Fruit fly (Drosophila melanogaster) whole organism, embryonic: ENCODE measurements around the gene dod.

Experiments used
- BEAF-32 ChIP-seq: fragments of 200-800 bp; sonication (Bioruptor generic); optimal IDR thresholded peaks from 3 replicates; lab custom pipeline; 2017; ENCODE audit warnings: missing biosample characterization, missing genetic modification characterization, mild to moderate bottlenecking, moderate library complexity, missing genetic modification reagents
- Bteb2 ChIP-seq: fragments of 200-800 bp; sonication (Bioruptor generic); optimal IDR thresholded peaks from 2 replicates; lab custom pipeline; 2016; ENCODE audit warnings: missing biosample characterization, missing genetic modification characterization
- CG10321 ChIP-seq: fragments of 200-800 bp; sonication (Bioruptor generic); IDR thresholded peaks from 2 replicates; pipeline ENCODE4 v1.3.6; 2022; ENCODE audit warnings: missing biosample characterization, missing genetic modification characterization
- CG11085 ChIP-seq: fragments of 200-800 bp; sonication (Bioruptor generic); IDR thresholded peaks from 2 replicates; pipeline ENCODE4 v1.3.6; 2022; ENCODE audit warnings: missing biosample characterization, missing genetic modification characterization
- CG12744 ChIP-seq: fragments of 200-800 bp; sonication (Bioruptor generic); optimal IDR thresholded peaks from 2 replicates; lab custom pipeline; 2016; ENCODE audit warnings: missing biosample characterization, missing genetic modification characterization
- CG16813 ChIP-seq: fragments of 200-800 bp; sonication (Bioruptor generic); IDR thresholded peaks from 3 replicates; pipeline ENCODE4 v1.3.6; 2022; ENCODE audit warnings: missing biosample characterization, missing genetic modification characterization; ENCODE audit not compliant: partially characterized antibody
- CG17802 ChIP-seq: fragments of 200-800 bp; sonication (Bioruptor generic); optimal IDR thresholded peaks from 2 replicates; lab custom pipeline; 2018; ENCODE audit warnings: missing biosample characterization, mild to moderate bottlenecking, missing genetic modification characterization, moderate library complexity
- CG17829 ChIP-seq: fragments of 200-800 bp; optimal IDR thresholded peaks from 2 replicates; lab custom pipeline; 2019; ENCODE audit warnings: missing biosample characterization, mild to moderate bottlenecking, missing genetic modification characterization, moderate library complexity
- CG18011 ChIP-seq: fragments of 200-800 bp; sonication (Bioruptor generic); optimal IDR thresholded peaks from 2 replicates; lab custom pipeline; 2017; ENCODE audit warnings: missing biosample characterization, missing genetic modification characterization, mild to moderate bottlenecking, moderate library complexity, missing genotype
- CG2120 ChIP-seq: fragments of 200-800 bp; sonication (Bioruptor generic); optimal IDR thresholded peaks from 3 replicates; lab custom pipeline; 2016; ENCODE audit warnings: missing biosample characterization, missing genetic modification characterization
- CG31224 ChIP-seq: fragments of 200-800 bp; sonication (Bioruptor generic); IDR thresholded peaks from 2 replicates; pipeline ENCODE4 v1.3.6; 2022; ENCODE audit warnings: missing biosample characterization, missing genetic modification characterization
- CG3281 ChIP-seq: fragments of 200-800 bp; sonication (Bioruptor generic); optimal IDR thresholded peaks from 3 replicates; lab custom pipeline; 2017; ENCODE audit warnings: missing biosample characterization, mild to moderate bottlenecking, missing genetic modification characterization
- CG33213 ChIP-seq: fragments of 200-800 bp; sonication (Bioruptor generic); optimal IDR thresholded peaks from 3 replicates; lab custom pipeline; 2016; ENCODE audit warnings: missing biosample characterization, missing genetic modification characterization
- CG33557 ChIP-seq: fragments of 200-800 bp; sonication (Bioruptor generic); optimal IDR thresholded peaks from 2 replicates; lab custom pipeline; 2019; ENCODE audit warnings: missing biosample characterization, mild to moderate bottlenecking, missing genetic modification characterization, moderate library complexity
- CG5180 ChIP-seq: fragments of 200-800 bp; sonication (Bioruptor generic); optimal IDR thresholded peaks from 3 replicates; lab custom pipeline; 2017; ENCODE audit warnings: missing biosample characterization, missing genetic modification characterization, mild to moderate bottlenecking, moderate library complexity, missing genetic modification reagents
- CG9797 ChIP-seq: fragments of 200-800 bp; sonication (Bioruptor generic); optimal IDR thresholded peaks from 3 replicates; lab custom pipeline; 2018; ENCODE audit warnings: missing biosample characterization, mild to moderate bottlenecking, missing genetic modification characterization
- CG9876 ChIP-seq: fragments of 200-800 bp; sonication (Bioruptor generic); optimal IDR thresholded peaks from 2 replicates; lab custom pipeline; 2016; ENCODE audit warnings: missing biosample characterization, missing genetic modification characterization
- Dek ChIP-seq: fragments of 200-800 bp; sonication (Bioruptor generic); optimal IDR thresholded peaks from 3 replicates; lab custom pipeline; 2019; ENCODE audit warnings: missing biosample characterization, mild to moderate bottlenecking, missing genetic modification characterization, moderate library complexity
- Ets97D ChIP-seq: fragments of 200-800 bp; sonication (Bioruptor generic); optimal IDR thresholded peaks from 3 replicates; lab custom pipeline; 2016; ENCODE audit warnings: missing biosample characterization, missing genetic modification characterization
- Gug ChIP-seq: fragments of 200-800 bp; sonication (Bioruptor generic); IDR thresholded peaks from 4 replicates; pipeline ENCODE4 v1.3.6; 2022; ENCODE audit warnings: missing biosample characterization, missing genetic modification characterization
- Hr51 ChIP-seq, 2 experiments: fragments of 200-800 bp; sonication (Bioruptor generic); optimal IDR thresholded peaks; 2 replicates in 1 of 2; 3 replicates in 1 of 2; lab custom pipeline; 2016 to 2018; ENCODE audit warnings: missing biosample characterization in 2 of 2, missing genetic modification characterization in 2 of 2, mild to moderate bottlenecking in 1 of 2, moderate library complexity in 1 of 2
- Lhr ChIP-seq: fragments of 200-800 bp; sonication (Bioruptor generic); optimal IDR thresholded peaks from 3 replicates; lab custom pipeline; 2017; ENCODE audit warnings: mild to moderate bottlenecking, missing biosample characterization, missing genetic modification reagents, missing genetic modification characterization
- MTF-1 ChIP-seq: fragments of 200-800 bp; sonication (Bioruptor generic); optimal IDR thresholded peaks from 2 replicates; lab custom pipeline; 2018; ENCODE audit warnings: missing biosample characterization, mild to moderate bottlenecking, missing genetic modification characterization, borderline replicate concordance
- Myb ChIP-seq: fragments of 200-800 bp; sonication (Bioruptor generic); optimal IDR thresholded peaks from 2 replicates; lab custom pipeline; 2016; ENCODE audit warnings: missing biosample characterization, missing genetic modification characterization
- NfI ChIP-seq: fragments of 200-800 bp; sonication (Bioruptor generic); optimal IDR thresholded peaks from 3 replicates; lab custom pipeline; 2018; ENCODE audit warnings: missing biosample characterization, mild to moderate bottlenecking, missing genetic modification characterization, moderate library complexity
- Pdp1 ChIP-seq, 2 experiments: fragments of 200-800 bp; sonication (Bioruptor generic); optimal IDR thresholded peaks; 3 replicates each; lab custom pipeline; 2016; ENCODE audit warnings: missing biosample characterization in 2 of 2, missing genetic modification characterization in 2 of 2, mild to moderate bottlenecking in 1 of 2, moderate library complexity in 1 of 2
- Sry-δ ChIP-seq: fragments of 200-800 bp; sonication (Bioruptor generic); optimal IDR thresholded peaks from 2 replicates; lab custom pipeline; 2016; ENCODE audit warnings: missing biosample characterization, missing genetic modification characterization
- az2 ChIP-seq: fragments of 200-800 bp; sonication (Bioruptor generic); optimal IDR thresholded peaks from 3 replicates; lab custom pipeline; 2016; ENCODE audit warnings: missing biosample characterization, missing genetic modification characterization
- fd102C ChIP-seq: fragments of 200-800 bp; sonication (Bioruptor generic); optimal IDR thresholded peaks from 2 replicates; lab custom pipeline; 2018; ENCODE audit warnings: missing biosample characterization, mild to moderate bottlenecking, missing genetic modification characterization, moderate library complexity
- ftz-f1 ChIP-seq: fragments of 200-800 bp; sonication (Bioruptor generic); optimal IDR thresholded peaks from 2 replicates; lab custom pipeline; 2016; ENCODE audit warnings: missing biosample characterization, missing genetic modification characterization
- gt ChIP-seq: fragments of 200-800 bp; sonication (Bioruptor generic); IDR thresholded peaks from 2 replicates; pipeline ENCODE4 v1.3.6; 2022; ENCODE audit warnings: missing biosample characterization, missing genetic modification characterization
- hbn ChIP-seq: fragments of 200-800 bp; sonication (Bioruptor generic); IDR thresholded peaks from 2 replicates; pipeline ENCODE4 v1.3.6; 2022; ENCODE audit warnings: missing biosample characterization, missing genetic modification characterization; ENCODE audit not compliant: partially characterized antibody
- hkb ChIP-seq, 2 experiments: fragments of 200-800 bp in 1 of 2; fragments of >200 bp in 1 of 2; sonication (Bioruptor generic) in 1 of 2; IDR thresholded peaks in 1 of 2; optimal IDR thresholded peaks in 1 of 2; 2 replicates each; pipeline versions ENCODE4 v1.3.6 to Lab custom; 2017 to 2022; ENCODE audit warnings: missing biosample characterization in 1 of 2, missing genetic modification characterization in 1 of 2
- maf-S ChIP-seq: fragments of 200-800 bp; sonication (Bioruptor generic); optimal IDR thresholded peaks from 2 replicates; lab custom pipeline; 2016; ENCODE audit warnings: missing biosample characterization, missing genetic modification characterization
- nmo ChIP-seq: fragments of 200-800 bp; sonication (Bioruptor generic); optimal IDR thresholded peaks from 2 replicates; lab custom pipeline; 2018; ENCODE audit warnings: missing biosample characterization, mild to moderate bottlenecking, missing genetic modification characterization, moderate library complexity
- pros ChIP-seq: fragments of 200-800 bp; sonication (Bioruptor generic); optimal IDR thresholded peaks from 3 replicates; lab custom pipeline; 2019; ENCODE audit warnings: missing biosample characterization, mild to moderate bottlenecking, missing genetic modification characterization, moderate library complexity
- sqz ChIP-seq: fragments of 200-800 bp; sonication (Bioruptor generic); optimal IDR thresholded peaks from 3 replicates; lab custom pipeline; 2018; ENCODE audit warnings: missing biosample characterization, mild to moderate bottlenecking, missing genetic modification characterization
- sr ChIP-seq: fragments of 200-800 bp; sonication (Bioruptor generic); IDR thresholded peaks from 3 replicates; pipeline ENCODE4 v1.3.6; 2022; ENCODE audit warnings: missing biosample characterization, missing genetic modification characterization
- wek ChIP-seq: fragments of 200-800 bp; sonication (Bioruptor generic); optimal IDR thresholded peaks from 3 replicates; lab custom pipeline; 2018; ENCODE audit warnings: missing biosample characterization, mild to moderate bottlenecking, missing genetic modification characterization, moderate library complexity

dod gene

DNA sequence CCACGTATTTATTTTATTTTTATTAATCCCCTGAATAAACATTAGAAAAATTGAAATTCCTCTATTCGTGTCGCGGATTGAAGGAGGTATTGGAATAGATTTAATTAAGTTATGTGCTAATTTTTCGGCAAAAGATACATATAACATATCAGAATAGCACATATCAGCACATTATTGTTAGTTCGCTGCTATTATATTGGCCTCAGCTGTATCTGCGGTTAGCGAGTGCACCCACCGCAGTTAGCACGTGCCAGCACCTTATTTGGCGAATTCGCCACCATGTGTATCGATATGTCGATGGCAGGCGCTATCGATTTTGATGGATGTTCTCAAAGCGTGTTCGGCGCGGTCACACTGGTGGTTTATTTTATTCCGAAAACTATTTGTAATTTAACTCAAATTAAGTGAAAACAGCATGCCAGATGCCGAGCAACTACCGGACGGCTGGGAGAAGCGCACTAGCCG lies at the start of gene dod (continued):
- peak; percentile 37; the same call in 1 of the 4 replicates for TF ChIP-seq Gug (GFP tag; lab: Robert Waterston, UW)
- no peak for TF ChIP-seq pros
- TF ChIP-seq Ets97D (GFP tag; lab: Kevin White, UChicago) = peak; percentile 65
- no peak for TF ChIP-seq gt (GFP tag; lab: Robert Waterston, UW)
- peak; percentile 43 for TF ChIP-seq Dek (tag; lab: Kevin White, UChicago)
- no peak for TF ChIP-seq maf-S (GFP tag; lab: Kevin White, UChicago)
- TF ChIP-seq sr (GFP tag; lab: Robert Waterston, UW) = 0 out of 3 replicates have a peak, but pooled peaks have one; percentile 17
- peak; percentile 82 for TF ChIP-seq Sry-δ (GFP tag; lab: Kevin White, UChicago)
- peak; percentile 79 for TF ChIP-seq CG16813 (GFP tag; lab: Robert Waterston, UW)
- TF ChIP-seq CG31224 (GFP tag; lab: Robert Waterston, UW) = no peak
- peak; percentile 73 for TF ChIP-seq CG33213 (GFP tag; lab: Kevin White, UChicago)
- peak; percentile 26 to 53 for TF ChIP-seq Pdp1 (GFP tag; optimal IDR thresholded peaks at IDR 0.05; lab: Kevin White, UChicago)
- TF ChIP-seq CG10321 (GFP tag; lab: Robert Waterston, UW) = peak; percentile 30; the same call in 1 of the 2 replicates
- TF ChIP-seq Hr51 (GFP tag; optimal IDR thresholded peaks at IDR 0.05; lab: Kevin White, UChicago) = peak; percentile 38 to 57
- TF ChIP-seq MTF-1 (GFP tag; lab: Kevin White, UChicago) = peak; percentile 17
- TF ChIP-seq CG9797 (GFP tag; lab: Kevin White, UChicago) = peak; percentile 91
- peak; percentile 68 for TF ChIP-seq nmo (GFP tag; lab: Kevin White, UChicago)
- TF ChIP-seq CG33557 (GFP tag; lab: Kevin White, UChicago) = no peak
- TF ChIP-seq CG2120 (GFP tag; lab: Kevin White, UChicago) = peak; percentile 72
- peak; percentile 49 for TF ChIP-seq CG3281 (GFP tag; lab: Kevin White, UChicago)
- TF ChIP-seq CG17802 (tag; lab: Kevin White, UChicago) = no peak
- peak; percentile 12 for TF ChIP-seq wek (GFP tag; lab: Kevin White, UChicago)
- peak; percentile 67 for TF ChIP-seq hbn (GFP tag; lab: Robert Waterston, UW)
- TF ChIP-seq ftz-f1 = peak; percentile 9
- peak; percentile 34; the same call in 1 of the 2 replicates for TF ChIP-seq CG11085 (GFP tag; lab: Robert Waterston, UW)
- peak; percentile 57 for TF ChIP-seq Myb
- peak; percentile 35 for TF ChIP-seq CG12744 (GFP tag; lab: Kevin White, UChicago)
- no peak for TF ChIP-seq sqz (GFP tag; lab: Kevin White, UChicago)
- no peak for TF ChIP-seq hkb (optimal IDR thresholded peaks at IDR 0.05; lab: Kevin White, UChicago)
- peak; percentile 41; the same call in 1 of the 2 replicates for TF ChIP-seq hkb (GFP tag; IDR thresholded peaks at IDR 0.05; lab: Robert Waterston, UW)
- no peak for TF ChIP-seq CG5180 (GFP tag; lab: Kevin White, UChicago)
- TF ChIP-seq NfI (GFP tag; lab: Kevin White, UChicago) = peak; percentile 62
- TF ChIP-seq az2 (GFP tag; lab: Kevin White, UChicago) = peak; percentile 53
- TF ChIP-seq Lhr (GFP tag; lab: Kevin White, UChicago) = peak; percentile 74
- TF ChIP-seq CG18011 (GFP tag; lab: Kevin White, UChicago) = peak; percentile 10
- TF ChIP-seq CG9876 (GFP tag; lab: Kevin White, UChicago) = peak; percentile 22
- TF ChIP-seq fd102C (GFP tag; lab: Kevin White, UChicago) = no peak
- TF ChIP-seq BEAF-32 = peak; percentile 88
- peak; percentile 15 for TF ChIP-seq Bteb2 (GFP tag; lab: Kevin White, UChicago)
- peak; percentile 52 for TF ChIP-seq CG17829 (tag; lab: Kevin White, UChicago)
